Worm (Caenorhabditis elegans) whole organism, midembryonic: ENCODE measurements around the gene C45G9.14.

Experiments
- T22C8.4 ChIP-seq: fragments of 200-800 bp; sonication (Bioruptor generic); IDR thresholded peaks from 2 replicates; pipeline ENCODE4 v1.3.6; 2022; ENCODE audit warnings: missing genetic modification characterization, missing compliant biosample characterization
- cog-1 ChIP-seq: sonication (generic microtip); optimal IDR thresholded peaks from 2 replicates; lab custom pipeline; 2016; ENCODE audit warnings: missing genetic modification characterization, missing compliant biosample characterization
- flt-1 ChIP-seq: fragments of 200-800 bp; sonication (Bioruptor generic); IDR thresholded peaks from 2 replicates; pipeline ENCODE4 v1.3.6; 2022; ENCODE audit warnings: missing genetic modification characterization, missing compliant biosample characterization
- klf-2 ChIP-seq: fragments of 200-800 bp; sonication (Bioruptor generic); conservative IDR thresholded peaks from 2 replicates; pipeline ENCODE4 v1.3.6; 2022; ENCODE audit warnings: missing genetic modification reagents, missing genetic modification characterization, missing compliant biosample characterization
- med-1 ChIP-seq: sonication (generic microtip); optimal IDR thresholded peaks from 2 replicates; lab custom pipeline; 2017; ENCODE audit warnings: missing genetic modification characterization, mild to moderate bottlenecking, missing compliant biosample characterization, antibody characterized with exemption, missing genetic modification reagents; ENCODE audit not compliant: insufficient read depth
- ref-1 ChIP-seq: fragments of 200-800 bp; sonication (Bioruptor generic); conservative IDR thresholded peaks from 2 replicates; pipeline ENCODE4 v1.3.6; 2022; ENCODE audit warnings: missing genetic modification reagents, missing genetic modification characterization, missing compliant biosample characterization
- tab-1 ChIP-seq: fragments of 200-800 bp; sonication (Bioruptor generic); IDR thresholded peaks from 2 replicates; pipeline ENCODE4 v1.3.6; 2022; ENCODE audit warnings: missing genetic modification characterization, missing compliant biosample characterization
- ztf-23 ChIP-seq: fragments of 200-800 bp; sonication (Bioruptor generic); IDR thresholded peaks from 2 replicates; pipeline ENCODE4 v1.3.6; 2022; ENCODE audit warnings: missing genetic modification reagents, missing genetic modification characterization, missing compliant biosample characterization
- ztf-29 ChIP-seq: fragments of 200-800 bp; sonication (Bioruptor generic); IDR thresholded peaks from 2 replicates; pipeline ENCODE4 v1.3.6; 2022; ENCODE audit warnings: missing genetic modification reagents, missing genetic modification characterization, missing compliant biosample characterization

Gene C45G9.14

ce11 chrIII:5026366-5026765 is 18.4 kb upstream of the C45G9.14 start:
- TF ChIP-seq flt-1 (GFP tag; lab: Robert Waterston, UW) (no peak), cog-1 (tag; lab: Kevin White, UChicago) (no peak), tab-1 (no peak), ref-1 (GFP tag; lab: Robert Waterston, UW) (no peak), ztf-23 (GFP tag; lab: Robert Waterston, UW) (no peak), med-1 (GFP tag; lab: Kevin White, UChicago) (no peak), ztf-29 (GFP tag; lab: Robert Waterston, UW) (no peak), klf-2 (GFP tag; lab: Robert Waterston, UW) (no peak), T22C8.4 (no peak)

ce11 chrIII:5027219-5027618 is 17.6 kb upstream of the C45G9.14 start:
- TF ChIP-seq tab-1 (no peak), ztf-23 (GFP tag; lab: Robert Waterston, UW) (no peak), med-1 (GFP tag; lab: Kevin White, UChicago) (no peak), ztf-29 (GFP tag; lab: Robert Waterston, UW) (no peak), ref-1 (GFP tag; lab: Robert Waterston, UW) (no peak), flt-1 (GFP tag; lab: Robert Waterston, UW) (no peak), T22C8.4 (no peak), klf-2 (GFP tag; lab: Robert Waterston, UW) (no peak), cog-1 (tag; lab: Kevin White, UChicago) (no peak)

- TF ChIP-seq ztf-23 (GFP tag; lab: Robert Waterston, UW) (no peak), ztf-29 (GFP tag; lab: Robert Waterston, UW) (no peak), tab-1 (no peak), med-1 (GFP tag; lab: Kevin White, UChicago) (no peak), T22C8.4 (no peak)
Measured at ce11 chrIII:5030629-5031028, 14.2 kb upstream of the C45G9.14 start, which contains the start of gene klp-6. Gene klp-6 (plus strand): TSS chrIII:5030929.

- peak; percentile 29 for TF ChIP-seq med-1 (GFP tag; lab: Kevin White, UChicago)
- TF ChIP-seq ztf-23 (GFP tag; lab: Robert Waterston, UW) = peak; percentile 95
- peak; percentile 82 for TF ChIP-seq ref-1 (GFP tag; lab: Robert Waterston, UW)
- peak; percentile 90 for TF ChIP-seq ztf-29 (GFP tag; lab: Robert Waterston, UW)
- TF ChIP-seq flt-1 (GFP tag; lab: Robert Waterston, UW) = peak; percentile 94
- peak; percentile 87 for TF ChIP-seq klf-2 (GFP tag; lab: Robert Waterston, UW)
- TF ChIP-seq tab-1 = peak; percentile 91
- peak; percentile 78 for TF ChIP-seq cog-1 (tag; lab: Kevin White, UChicago)
- peak; percentile 85 for TF ChIP-seq T22C8.4
Measured at ce11 chrIII:5031375-5031836, 13.4 kb upstream of the C45G9.14 start.

- TF ChIP-seq med-1 (GFP tag; lab: Kevin White, UChicago) (no peak), tab-1 (no peak), ztf-29 (GFP tag; lab: Robert Waterston, UW) (no peak), klf-2 (GFP tag; lab: Robert Waterston, UW) (no peak), ref-1 (GFP tag; lab: Robert Waterston, UW) (no peak), flt-1 (GFP tag; lab: Robert Waterston, UW) (no peak), cog-1 (tag; lab: Kevin White, UChicago) (no peak), ztf-23 (GFP tag; lab: Robert Waterston, UW) (no peak), T22C8.4 (no peak)
Measured at ce11 chrIII:5036158-5036557, 8.7 kb upstream of the C45G9.14 start, which contains the start of gene C45G9.6. Gene C45G9.6 (plus strand): TSS chrIII:5036458.

- no peak for TF ChIP-seq klf-2 (GFP tag; lab: Robert Waterston, UW)
- no peak for TF ChIP-seq tab-1
- no peak for TF ChIP-seq ztf-29 (GFP tag; lab: Robert Waterston, UW)
- no peak for TF ChIP-seq ztf-23 (GFP tag; lab: Robert Waterston, UW)
- no peak for TF ChIP-seq ref-1 (GFP tag; lab: Robert Waterston, UW)
- TF ChIP-seq T22C8.4 = no peak
- TF ChIP-seq flt-1 (GFP tag; lab: Robert Waterston, UW) = no peak
- TF ChIP-seq cog-1 (tag; lab: Kevin White, UChicago) = no peak
- no peak for TF ChIP-seq med-1 (GFP tag; lab: Kevin White, UChicago)
Measured at ce11 chrIII:5042112-5042511, 2.7 kb upstream of the C45G9.14 start, which contains the start of gene nlp-43. Gene nlp-43 (plus strand): TSS chrIII:5042412.

- TF ChIP-seq tab-1 (no peak), T22C8.4 (no peak), ref-1 (GFP tag; lab: Robert Waterston, UW) (no peak), cog-1 (tag; lab: Kevin White, UChicago) (peak; percentile 21), ztf-23 (GFP tag; lab: Robert Waterston, UW) (peak; percentile 71), klf-2 (GFP tag; lab: Robert Waterston, UW) (no peak), flt-1 (GFP tag; lab: Robert Waterston, UW) (no peak)
Measured at ce11 chrIII:5047175-5047574, 2.4 kb downstream of the C45G9.14 start, which contains the start of gene txbp-3. Gene txbp-3 (minus strand): TSS chrIII:5047459.

ce11 chrIII:5047740-5048139 is 2.9 kb downstream of the C45G9.14 start, which contains the start of gene C45G9.5:
Gene C45G9.5 (plus strand): TSS chrIII:5048117.
- TF ChIP-seq ref-1 (GFP tag; lab: Robert Waterston, UW) (no peak), T22C8.4 (no peak), tab-1 (no peak), ztf-29 (GFP tag; lab: Robert Waterston, UW) (no peak), klf-2 (GFP tag; lab: Robert Waterston, UW) (no peak), cog-1 (tag; lab: Kevin White, UChicago) (no peak), ztf-23 (GFP tag; lab: Robert Waterston, UW) (no peak), med-1 (GFP tag; lab: Kevin White, UChicago) (no peak), flt-1 (GFP tag; lab: Robert Waterston, UW) (no peak)

ce11 chrIII:5051949-5052348 is 7.1 kb downstream of the C45G9.14 start, which contains the start of gene C45G9.15:
Gene C45G9.15 (minus strand): TSS chrIII:5052049.
- TF ChIP-seq cog-1 (tag; lab: Kevin White, UChicago) (no peak), ztf-23 (GFP tag; lab: Robert Waterston, UW) (no peak), klf-2 (GFP tag; lab: Robert Waterston, UW) (no peak), T22C8.4 (no peak), flt-1 (GFP tag; lab: Robert Waterston, UW) (no peak), tab-1 (no peak), ref-1 (GFP tag; lab: Robert Waterston, UW) (no peak), med-1 (GFP tag; lab: Kevin White, UChicago) (no peak), ztf-29 (GFP tag; lab: Robert Waterston, UW) (no peak)
